Worm (Caenorhabditis elegans): ENCODE data around the gene tth-1.

tth-1 gene

ce11 chrX:8422020-8422419, 1.5 kb downstream of the tth-1 start, which contains the start of gene tag-123 (continued):
- no peak for TF ChIP-seq nhr-76 (tag; optimal IDR thresholded peaks at IDR 0.05)
- TF ChIP-seq unc-86 (tag; optimal IDR thresholded peaks at IDR 0.05): peak; percentile 33
- no peak for TF ChIP-seq C34B4.2 (tag; optimal IDR thresholded peaks at IDR 0.05)
- peak; percentile 45 to 77 for TF ChIP-seq lsy-2 (tag; optimal IDR thresholded peaks at IDR 0.05)
- TF ChIP-seq tlp-1 (tag; optimal IDR thresholded peaks at IDR 0.05): no peak
- TF ChIP-seq fkh-10 (GFP tag; optimal IDR thresholded peaks at IDR 0.05): no peak
- no peak for TF ChIP-seq ztf-11 (tag; optimal IDR thresholded peaks at IDR 0.05)
- TF ChIP-seq C16A3.4 (tag; optimal IDR thresholded peaks at IDR 0.05): peak; percentile 52
- TF ChIP-seq elt-2 (tag; optimal IDR thresholded peaks at IDR 0.05): no peak
- peak; percentile 48 for TF ChIP-seq rnt-1 (tag; optimal IDR thresholded peaks at IDR 0.05)
- no peak for TF ChIP-seq ceh-8 (GFP tag; optimal IDR thresholded peaks at IDR 0.05)
- no peak for TF ChIP-seq pax-3 (tag; optimal IDR thresholded peaks at IDR 0.05)
- TF ChIP-seq sptf-1 (tag; optimal IDR thresholded peaks at IDR 0.05): no peak
- peak; percentile 70 for TF ChIP-seq nhr-71 (tag; optimal IDR thresholded peaks at IDR 0.05)
- TF ChIP-seq zip-4 (GFP tag; optimal IDR thresholded peaks at IDR 0.05): no peak
- TF ChIP-seq pag-3 (tag; optimal IDR thresholded peaks at IDR 0.05; ENCODE audit: borderline replicate concordance, insufficient read depth): no peak
- TF ChIP-seq lir-3 (tag; optimal IDR thresholded peaks at IDR 0.05; ENCODE audit: poor library complexity): no peak
- TF ChIP-seq ztf-4 (tag; optimal IDR thresholded peaks at IDR 0.05): no peak
- TF ChIP-seq ceh-82 (tag; optimal IDR thresholded peaks at IDR 0.05): peak in 2 of 3 experiments; percentile 26 to 70
- peak; percentile 68 for TF ChIP-seq blmp-1 (tag; optimal IDR thresholded peaks at IDR 0.05)
- TF ChIP-seq ceh-63 (GFP tag; optimal IDR thresholded peaks at IDR 0.05): no peak
- no peak for TF ChIP-seq ets-5 (GFP tag; IDR thresholded peaks at IDR 0.05)
- peak; percentile 28 for TF ChIP-seq fkh-8 (tag; optimal IDR thresholded peaks at IDR 0.05)
- no peak for TF ChIP-seq C04F5.9 (tag; optimal IDR thresholded peaks at IDR 0.05)
- no peak for TF ChIP-seq nhr-11 (tag; optimal IDR thresholded peaks at IDR 0.05)
- TF ChIP-seq unc-130 (tag; optimal IDR thresholded peaks at IDR 0.05): no peak
- TF ChIP-seq F16B12.6 (tag; optimal IDR thresholded peaks at IDR 0.05): no peak
- no peak for TF ChIP-seq hlh-17 (GFP tag; optimal IDR thresholded peaks at IDR 0.05; ENCODE audit: borderline replicate concordance)
- TF ChIP-seq unc-98 (GFP tag; IDR thresholded peaks at IDR 0.05): no peak
- no peak for TF ChIP-seq vab-15 (tag; optimal IDR thresholded peaks at IDR 0.05)
- no peak for TF ChIP-seq ama-1 (optimal IDR thresholded peaks at IDR 0.05)
- TF ChIP-seq dpl-1 (GFP tag; optimal IDR thresholded peaks at IDR 0.05): peak; percentile 36 to 45 (median 39)
- peak; percentile 29 for TF ChIP-seq isw-1 (GFP tag; IDR thresholded peaks at IDR 0.05)
- no peak for TF ChIP-seq egl-27 (tag; optimal IDR thresholded peaks at IDR 0.05)
- peak; percentile 37 for TF ChIP-seq lin-13 (GFP tag; optimal IDR thresholded peaks at IDR 0.05)
- TF ChIP-seq mep-1 (tag; optimal IDR thresholded peaks at IDR 0.05): peak; percentile 63
- TF ChIP-seq ces-1 (GFP tag; optimal IDR thresholded peaks at IDR 0.05): no peak
- no peak for TF ChIP-seq jun-1 (tag; optimal IDR thresholded peaks at IDR 0.05)
- TF ChIP-seq swsn-7 (tag; optimal IDR thresholded peaks at IDR 0.05): peak; percentile 54
- TF ChIP-seq egl-13 (tag; optimal IDR thresholded peaks at IDR 0.05): no peak
- peak; percentile 74 for TF ChIP-seq nhr-85 (tag)
- TF ChIP-seq zag-1 (tag; optimal IDR thresholded peaks at IDR 0.05): no peak
- TF ChIP-seq efl-1 (optimal IDR thresholded peaks at IDR 0.05): peak; percentile 47 to 61
- TF ChIP-seq efl-1 (GFP tag; optimal IDR thresholded peaks at IDR 0.05 in 1 of 2): peak; percentile 30 to 91
- no peak for TF ChIP-seq alr-1 (tag; optimal IDR thresholded peaks at IDR 0.05; ENCODE audit: borderline replicate concordance)
- TF ChIP-seq lin-14 (GFP tag; optimal IDR thresholded peaks at IDR 0.05): peak; percentile 75
- peak; percentile 69 for TF ChIP-seq xbp-1 (tag; optimal IDR thresholded peaks at IDR 0.05)
- TF ChIP-seq hpl-2 (GFP tag; optimal IDR thresholded peaks at IDR 0.05): no peak
- no peak for TF ChIP-seq efl-3 (GFP tag; optimal IDR thresholded peaks at IDR 0.05)
- no peak for TF ChIP-seq unc-30 (tag; optimal IDR thresholded peaks at IDR 0.05)
- TF ChIP-seq nhr-47 (tag; optimal IDR thresholded peaks at IDR 0.05): peak; percentile 58
- no peak for TF ChIP-seq nhr-28 (tag; optimal IDR thresholded peaks at IDR 0.05)
- peak; percentile 48 to 72 for TF ChIP-seq lin-35 (GFP tag; optimal IDR thresholded peaks at IDR 0.05)

Measured in whole organism, L1 larva.